Worm (Caenorhabditis elegans) whole organism, L3 larva: ENCODE results near the gene Y68A4A.10.

Experiments
- ZK546.5 ChIP-seq: sonication (generic microtip); optimal IDR thresholded peaks from 2 replicates; lab custom pipeline; 2017; ENCODE audit warnings: missing biosample characterization, missing genetic modification characterization
- aly-2 ChIP-seq: fragments of 150-350 bp; optimal IDR thresholded peaks from 2 replicates; lab custom pipeline; 2014; ENCODE audit warnings: missing biosample characterization, missing genetic modification characterization
- ama-1 ChIP-seq: fragments of 150-350 bp; optimal IDR thresholded peaks from 2 replicates; lab custom pipeline; 2018
- ceh-16 ChIP-seq: sonication (generic microtip); optimal IDR thresholded peaks from 2 replicates; lab custom pipeline; 2017; ENCODE audit warnings: missing biosample characterization, missing genetic modification characterization
- ceh-28 ChIP-seq: fragments of 150-350 bp; optimal IDR thresholded peaks from 2 replicates; lab custom pipeline; 2014; ENCODE audit warnings: missing biosample characterization, missing genetic modification reagents, missing genetic modification characterization
- ceh-82 ChIP-seq: fragments of 150-350 bp; optimal IDR thresholded peaks from 2 replicates; lab custom pipeline; 2014; ENCODE audit warnings: missing biosample characterization, missing genetic modification characterization
- daf-12 ChIP-seq: fragments of 150-350 bp; optimal IDR thresholded peaks from 2 replicates; lab custom pipeline; 2014; ENCODE audit warnings: missing biosample characterization, missing genetic modification reagents, missing genetic modification characterization
- egl-27 ChIP-seq: sonication (generic microtip); optimal IDR thresholded peaks from 4 replicates; lab custom pipeline; 2017; ENCODE audit warnings: missing biosample characterization, missing genetic modification reagents, missing genetic modification characterization
- egl-5 ChIP-seq: fragments of 150-350 bp; optimal IDR thresholded peaks from 2 replicates; lab custom pipeline; 2017; ENCODE audit warnings: missing biosample characterization, missing genetic modification reagents, missing genetic modification characterization, inconsistent platforms
- elt-1 ChIP-seq: fragments of 150-350 bp; optimal IDR thresholded peaks from 2 replicates; lab custom pipeline; 2014; ENCODE audit warnings: missing biosample characterization, missing genetic modification characterization
- elt-2 ChIP-seq: sonication (generic microtip); optimal IDR thresholded peaks from 2 replicates; lab custom pipeline; 2016; ENCODE audit warnings: missing genetic modification reagents, mild to moderate bottlenecking, missing genetic modification characterization, missing compliant biosample characterization
- elt-3 ChIP-seq, 3 experiments: fragments of 150-350 bp in 1 of 3; sonication (generic microtip) in 2 of 3; optimal IDR thresholded peaks; 2 replicates in 2 of 3; 4 replicates in 1 of 3; lab custom pipeline; 2014 to 2017; ENCODE audit warnings: missing biosample characterization in 3 of 3, missing genetic modification characterization in 3 of 3
- eor-1 ChIP-seq, 2 experiments: fragments of 150-350 bp; optimal IDR thresholded peaks; 2 replicates each; lab custom pipeline; 2014 to 2018; ENCODE audit warnings: missing biosample characterization in 2 of 2, missing genetic modification characterization in 2 of 2
- fkh-10 ChIP-seq: sonication (generic microtip); optimal IDR thresholded peaks from 2 replicates; lab custom pipeline; 2017; ENCODE audit warnings: missing biosample characterization, missing genetic modification reagents, missing genetic modification characterization
- fos-1 ChIP-seq: fragments of 150-350 bp; optimal IDR thresholded peaks from 2 replicates; lab custom pipeline; 2014; ENCODE audit warnings: missing biosample characterization, missing genetic modification characterization
- hmg-11 ChIP-seq: sonication (generic microtip); optimal IDR thresholded peaks from 2 replicates; lab custom pipeline; 2016; ENCODE audit warnings: missing genetic modification characterization, missing compliant biosample characterization
- jun-1 ChIP-seq: fragments of 150-350 bp; optimal IDR thresholded peaks from 2 replicates; lab custom pipeline; 2014; ENCODE audit warnings: missing biosample characterization, missing genetic modification reagents, missing genetic modification characterization
- lsy-12 ChIP-seq: sonication (generic microtip); optimal IDR thresholded peaks from 2 replicates; lab custom pipeline; 2016; ENCODE audit warnings: mild to moderate bottlenecking, missing genetic modification characterization, missing compliant biosample characterization
- mdl-1 ChIP-seq: fragments of 150-350 bp; optimal IDR thresholded peaks from 2 replicates; lab custom pipeline; 2014; ENCODE audit warnings: missing biosample characterization, missing genetic modification characterization
- nhr-11 ChIP-seq: fragments of 150-350 bp; optimal IDR thresholded peaks from 2 replicates; lab custom pipeline; 2014; ENCODE audit warnings: missing biosample characterization, missing genetic modification characterization
- nhr-23 ChIP-seq: fragments of 150-350 bp; optimal IDR thresholded peaks from 2 replicates; lab custom pipeline; 2014; ENCODE audit warnings: missing biosample characterization, missing genetic modification reagents, missing genetic modification characterization
- nhr-28 ChIP-seq: fragments of 150-350 bp; optimal IDR thresholded peaks from 2 replicates; lab custom pipeline; 2014; ENCODE audit warnings: missing biosample characterization, missing genetic modification characterization
- nhr-43 ChIP-seq: sonication (generic microtip); optimal IDR thresholded peaks from 2 replicates; lab custom pipeline; 2016; ENCODE audit warnings: mild to moderate bottlenecking, missing genetic modification characterization, missing compliant biosample characterization; ENCODE audit not compliant: poor library complexity, severe bottlenecking
- nhr-77 ChIP-seq: fragments of 150-350 bp; optimal IDR thresholded peaks from 2 replicates; lab custom pipeline; 2014; ENCODE audit warnings: missing biosample characterization, missing genetic modification characterization
- pha-4 ChIP-seq: fragments of 150-350 bp; optimal IDR thresholded peaks from 2 replicates; lab custom pipeline; 2014; ENCODE audit warnings: missing biosample characterization, missing genetic modification reagents, missing genetic modification characterization
- pqm-1 ChIP-seq: fragments of 150-350 bp; optimal IDR thresholded peaks from 2 replicates; lab custom pipeline; 2017; ENCODE audit warnings: missing biosample characterization, missing genetic modification characterization, inconsistent platforms
- sea-2 ChIP-seq: fragments of 150-350 bp; sonication (generic microtip); optimal IDR thresholded peaks from 4 replicates; lab custom pipeline; 2014; ENCODE audit warnings: missing biosample characterization, missing genetic modification reagents, missing genetic modification characterization
- skn-1 ChIP-seq: fragments of 150-350 bp; optimal IDR thresholded peaks from 2 replicates; lab custom pipeline; 2014; ENCODE audit warnings: missing biosample characterization, missing genetic modification characterization
- snpc-4 ChIP-seq: fragments of 150-350 bp; optimal IDR thresholded peaks from 2 replicates; lab custom pipeline; 2014; ENCODE audit warnings: missing biosample characterization, missing genetic modification characterization
- tbx-2 ChIP-seq: sonication (generic microtip); optimal IDR thresholded peaks from 2 replicates; lab custom pipeline; 2016; ENCODE audit warnings: mild to moderate bottlenecking, missing genetic modification characterization, missing compliant biosample characterization
- unc-39 ChIP-seq: sonication (generic microtip); optimal IDR thresholded peaks from 4 replicates; lab custom pipeline; 2017; ENCODE audit warnings: missing biosample characterization, missing genetic modification characterization
- ztf-11 ChIP-seq: fragments of 150-350 bp; optimal IDR thresholded peaks from 2 replicates; lab custom pipeline; 2014; ENCODE audit warnings: missing biosample characterization, missing genetic modification characterization
- ztf-4 ChIP-seq: fragments of 150-350 bp; optimal IDR thresholded peaks from 2 replicates; lab custom pipeline; 2014; ENCODE audit warnings: missing biosample characterization, missing genetic modification characterization

The Y68A4A.10 gene

ce11 chrV:17159430-17159924 lies 42.5 kb upstream of the Y68A4A.10 start, which contains the start of gene F40D4.12:
Gene F40D4.12, plus strand, starts transcription at chrV:17159874.
- TF ChIP-seq skn-1 (tag; lab: Kevin White, UChicago) = no peak
- peak; percentile 64 for TF ChIP-seq elt-2
- TF ChIP-seq pqm-1 (tag; lab: Kevin White, UChicago) = peak; percentile 25
- TF ChIP-seq, all 47 proteins: peak for 2

ce11 chrV:17165409-17165808 lies 36.5 kb upstream of the Y68A4A.10 start, which contains the start of gene srh-102:
Gene srh-102, minus strand, starts transcription at chrV:17165509.
- TF ChIP-seq nhr-28 (no peak), tbx-2 (tag; lab: Kevin White, UChicago) (no peak), egl-27 (no peak), snpc-4 (tag; lab: Kevin White, UChicago) (no peak), ceh-16 (tag; lab: Kevin White, UChicago) (no peak), fos-1 (no peak)

- TF ChIP-seq pqm-1 (tag; lab: Kevin White, UChicago) = no peak
- no peak for TF ChIP-seq daf-12 (tag; lab: Kevin White, UChicago)
- TF ChIP-seq nhr-43 (tag; lab: Kevin White, UChicago) = no peak
- no peak for TF ChIP-seq pha-4
- TF ChIP-seq elt-2 = no peak
- no peak for TF ChIP-seq ceh-28 (tag; lab: Kevin White, UChicago)
- no peak for TF ChIP-seq egl-5 (tag; lab: Kevin White, UChicago)
- no peak for TF ChIP-seq sea-2 (GFP tag; lab: Kevin White, UChicago)
- no peak for TF ChIP-seq nhr-77 (tag; lab: Kevin White, UChicago)
- no peak for TF ChIP-seq nhr-11 (tag; lab: Kevin White, UChicago)
- TF ChIP-seq ceh-82 (tag; lab: Kevin White, UChicago) = no peak
- TF ChIP-seq egl-27 = no peak
- no peak for TF ChIP-seq lsy-12
- no peak for TF ChIP-seq tbx-2 (tag; lab: Kevin White, UChicago)
- TF ChIP-seq jun-1 (tag; lab: Kevin White, UChicago) = no peak
- TF ChIP-seq unc-39 (tag; lab: Kevin White, UChicago) = no peak
- TF ChIP-seq elt-3 (tag; optimal IDR thresholded peaks at IDR 0.05; lab: Kevin White, UChicago) = no peak
- TF ChIP-seq fkh-10 (GFP tag; lab: Kevin White, UChicago) = no peak
- no peak for TF ChIP-seq ztf-11 (tag; lab: Kevin White, UChicago)
- no peak for TF ChIP-seq elt-1 (tag; lab: Kevin White, UChicago)
- TF ChIP-seq, all 47 proteins: peak for 0
These were observed 34.5 kb upstream of the Y68A4A.10 start, which contains the start of gene srz-66 for ce11 chrV:17167457-17167856. Gene srz-66, minus strand, starts transcription at chrV:17167557.

ce11 chrV:17170822-17171221 lies 31.1 kb upstream of the Y68A4A.10 start, which contains the start of gene srw-51:
Gene srw-51, minus strand, starts transcription at chrV:17170922.
- no peak for TF ChIP-seq sea-2 (GFP tag; lab: Kevin White, UChicago)
- TF ChIP-seq ceh-16 (tag; lab: Kevin White, UChicago) = no peak
- TF ChIP-seq hmg-11 = no peak
- no peak for TF ChIP-seq ZK546.5 (tag; lab: Kevin White, UChicago)
- TF ChIP-seq snpc-4 (tag; lab: Kevin White, UChicago) = no peak
- TF ChIP-seq elt-3 (tag; optimal IDR thresholded peaks at IDR 0.05; lab: Kevin White, UChicago) = no peak
- TF ChIP-seq pqm-1 (tag; lab: Kevin White, UChicago) = no peak
- TF ChIP-seq nhr-23 (tag; lab: Kevin White, UChicago) = no peak
- TF ChIP-seq egl-27 = no peak
- TF ChIP-seq nhr-77 (tag; lab: Kevin White, UChicago) = no peak
- TF ChIP-seq aly-2 = no peak
- no peak for TF ChIP-seq eor-1 (tag; optimal IDR thresholded peaks at IDR 0.05; lab: Kevin White, UChicago)
- no peak for TF ChIP-seq egl-5 (tag; lab: Kevin White, UChicago)
- TF ChIP-seq, all 47 proteins: peak for 0

ce11 chrV:17171551-17171950 lies 30.4 kb upstream of the Y68A4A.10 start, which contains the start of gene srbc-26:
Gene srbc-26, plus strand, starts transcription at chrV:17171851.
- TF ChIP-seq fos-1 = no peak
- TF ChIP-seq ama-1 = no peak
- no peak for TF ChIP-seq ztf-4 (tag; lab: Kevin White, UChicago)
- no peak for TF ChIP-seq skn-1 (tag; lab: Kevin White, UChicago)
- no peak for TF ChIP-seq mdl-1
